Worm (Caenorhabditis elegans) whole organism, L3 larva: Measurements from ENCODE around the gene gly-1.

Experiments
- ZK546.5 ChIP-seq: sonication (generic microtip); optimal IDR thresholded peaks from 2 replicates; lab custom pipeline; 2017; ENCODE audit warnings: missing biosample characterization, missing genetic modification characterization
- aly-2 ChIP-seq: fragments of 150-350 bp; optimal IDR thresholded peaks from 2 replicates; lab custom pipeline; 2014; ENCODE audit warnings: missing biosample characterization, missing genetic modification characterization
- ama-1 ChIP-seq: fragments of 150-350 bp; optimal IDR thresholded peaks from 2 replicates; lab custom pipeline; 2018
- ceh-16 ChIP-seq: sonication (generic microtip); optimal IDR thresholded peaks from 2 replicates; lab custom pipeline; 2017; ENCODE audit warnings: missing biosample characterization, missing genetic modification characterization
- ceh-82 ChIP-seq: fragments of 150-350 bp; optimal IDR thresholded peaks from 2 replicates; lab custom pipeline; 2014; ENCODE audit warnings: missing biosample characterization, missing genetic modification characterization
- ceh-9 ChIP-seq: sonication (generic microtip); optimal IDR thresholded peaks from 2 replicates; lab custom pipeline; 2018; ENCODE audit warnings: missing biosample characterization, missing genetic modification characterization
- egl-27 ChIP-seq: sonication (generic microtip); optimal IDR thresholded peaks from 4 replicates; lab custom pipeline; 2017; ENCODE audit warnings: missing biosample characterization, missing genetic modification reagents, missing genetic modification characterization
- elt-2 ChIP-seq: sonication (generic microtip); optimal IDR thresholded peaks from 2 replicates; lab custom pipeline; 2016; ENCODE audit warnings: missing genetic modification reagents, mild to moderate bottlenecking, missing genetic modification characterization, missing compliant biosample characterization
- elt-3 ChIP-seq, 3 experiments: fragments of 150-350 bp in 1 of 3; sonication (generic microtip) in 2 of 3; optimal IDR thresholded peaks; 2 replicates in 2 of 3; 4 replicates in 1 of 3; lab custom pipeline; 2014 to 2017; ENCODE audit warnings: missing biosample characterization in 3 of 3, missing genetic modification characterization in 3 of 3
- fkh-10 ChIP-seq: sonication (generic microtip); optimal IDR thresholded peaks from 2 replicates; lab custom pipeline; 2017; ENCODE audit warnings: missing biosample characterization, missing genetic modification reagents, missing genetic modification characterization
- fkh-2 ChIP-seq: fragments of 150-350 bp; optimal IDR thresholded peaks from 2 replicates; lab custom pipeline; 2014; ENCODE audit warnings: missing biosample characterization, missing genetic modification reagents, missing genetic modification characterization
- fos-1 ChIP-seq: fragments of 150-350 bp; optimal IDR thresholded peaks from 2 replicates; lab custom pipeline; 2014; ENCODE audit warnings: missing biosample characterization, missing genetic modification characterization
- hmg-11 ChIP-seq: sonication (generic microtip); optimal IDR thresholded peaks from 2 replicates; lab custom pipeline; 2016; ENCODE audit warnings: missing genetic modification characterization, missing compliant biosample characterization
- lin-15B ChIP-seq: fragments of 150-350 bp; optimal IDR thresholded peaks from 2 replicates; lab custom pipeline; 2014; ENCODE audit warnings: missing biosample characterization, missing genetic modification characterization
- lin-39 ChIP-seq: fragments of 150-350 bp; optimal IDR thresholded peaks from 2 replicates; lab custom pipeline; 2018; ENCODE audit warnings: missing biosample characterization, missing genetic modification reagents, missing genetic modification characterization
- mdl-1 ChIP-seq: fragments of 150-350 bp; optimal IDR thresholded peaks from 2 replicates; lab custom pipeline; 2014; ENCODE audit warnings: missing biosample characterization, missing genetic modification characterization
- mml-1 ChIP-seq: fragments of 150-350 bp; sonication (generic microtip); optimal IDR thresholded peaks from 3 replicates; lab custom pipeline; 2014; ENCODE audit warnings: missing biosample characterization, missing genetic modification characterization
- nfya-1 ChIP-seq: sonication (generic microtip); optimal IDR thresholded peaks from 2 replicates; lab custom pipeline; 2017; ENCODE audit warnings: missing genetic modification characterization, mild to moderate bottlenecking, missing compliant biosample characterization, antibody characterized with exemption, moderate library complexity; ENCODE audit not compliant: insufficient read depth
- nhr-11 ChIP-seq: fragments of 150-350 bp; optimal IDR thresholded peaks from 2 replicates; lab custom pipeline; 2014; ENCODE audit warnings: missing biosample characterization, missing genetic modification characterization
- nhr-12 ChIP-seq: fragments of 150-350 bp; optimal IDR thresholded peaks from 2 replicates; lab custom pipeline; 2014; ENCODE audit warnings: missing biosample characterization, missing genetic modification characterization
- nhr-23 ChIP-seq: fragments of 150-350 bp; optimal IDR thresholded peaks from 2 replicates; lab custom pipeline; 2014; ENCODE audit warnings: missing biosample characterization, missing genetic modification reagents, missing genetic modification characterization
- nhr-25 ChIP-seq: sonication (generic microtip); optimal IDR thresholded peaks from 2 replicates; lab custom pipeline; 2017; ENCODE audit warnings: missing biosample characterization, missing genetic modification characterization
- nhr-28 ChIP-seq: fragments of 150-350 bp; optimal IDR thresholded peaks from 2 replicates; lab custom pipeline; 2014; ENCODE audit warnings: missing biosample characterization, missing genetic modification characterization
- nhr-43 ChIP-seq: sonication (generic microtip); optimal IDR thresholded peaks from 2 replicates; lab custom pipeline; 2016; ENCODE audit warnings: mild to moderate bottlenecking, missing genetic modification characterization, missing compliant biosample characterization; ENCODE audit not compliant: poor library complexity, severe bottlenecking
- nhr-76 ChIP-seq: fragments of 150-350 bp; sonication (generic microtip); optimal IDR thresholded peaks from 5 replicates; lab custom pipeline; 2014; ENCODE audit warnings: missing biosample characterization, missing genetic modification characterization
- pha-4 ChIP-seq: fragments of 150-350 bp; optimal IDR thresholded peaks from 2 replicates; lab custom pipeline; 2014; ENCODE audit warnings: missing biosample characterization, missing genetic modification reagents, missing genetic modification characterization
- pqm-1 ChIP-seq: fragments of 150-350 bp; optimal IDR thresholded peaks from 2 replicates; lab custom pipeline; 2017; ENCODE audit warnings: missing biosample characterization, missing genetic modification characterization, inconsistent platforms
- sea-2 ChIP-seq: fragments of 150-350 bp; sonication (generic microtip); optimal IDR thresholded peaks from 4 replicates; lab custom pipeline; 2014; ENCODE audit warnings: missing biosample characterization, missing genetic modification reagents, missing genetic modification characterization
- skn-1 ChIP-seq: fragments of 150-350 bp; optimal IDR thresholded peaks from 2 replicates; lab custom pipeline; 2014; ENCODE audit warnings: missing biosample characterization, missing genetic modification characterization
- snpc-4 ChIP-seq: fragments of 150-350 bp; optimal IDR thresholded peaks from 2 replicates; lab custom pipeline; 2014; ENCODE audit warnings: missing biosample characterization, missing genetic modification characterization
- unc-39 ChIP-seq: sonication (generic microtip); optimal IDR thresholded peaks from 4 replicates; lab custom pipeline; 2017; ENCODE audit warnings: missing biosample characterization, missing genetic modification characterization
- zag-1 ChIP-seq: fragments of 150-350 bp; optimal IDR thresholded peaks from 2 replicates; lab custom pipeline; 2014; ENCODE audit warnings: missing biosample characterization, missing genetic modification characterization
- ztf-11 ChIP-seq: fragments of 150-350 bp; optimal IDR thresholded peaks from 2 replicates; lab custom pipeline; 2014; ENCODE audit warnings: missing biosample characterization, missing genetic modification characterization
- ztf-4 ChIP-seq: fragments of 150-350 bp; optimal IDR thresholded peaks from 2 replicates; lab custom pipeline; 2014; ENCODE audit warnings: missing biosample characterization, missing genetic modification characterization

The gly-1 gene

ce11 chrII:10902104-10902503 lies at the start of gene gly-1:
gly-1 (minus strand) TSS chrII:10902204.
- TF ChIP-seq nhr-25 (tag; lab: Kevin White, UChicago) (no peak), unc-39 (tag; lab: Kevin White, UChicago) (no peak), lin-39 (tag; lab: Kevin White, UChicago) (no peak), ceh-16 (tag; lab: Kevin White, UChicago) (no peak), nhr-28 (no peak), ama-1 (lab: Kevin White, UChicago) (no peak), mdl-1 (no peak), fkh-2 (tag; lab: Kevin White, UChicago) (no peak), ceh-9 (tag; lab: Kevin White, UChicago) (no peak), snpc-4 (tag; lab: Kevin White, UChicago) (no peak)
- TF ChIP-seq, all 47 proteins: peak for 0

- TF ChIP-seq pha-4 (tag; lab: Kevin White, UChicago) (peak; percentile 89), unc-39 (tag; lab: Kevin White, UChicago) (no peak), elt-2 (peak; percentile 33), pqm-1 (peak; percentile 17), mml-1 (no peak), nhr-12 (tag; lab: Kevin White, UChicago) (no peak), lin-15B (tag; lab: Kevin White, UChicago) (peak; percentile 15), ZK546.5 (tag; lab: Kevin White, UChicago) (no peak), ceh-82 (tag; lab: Kevin White, UChicago) (no peak), aly-2 (tag; lab: Kevin White, UChicago) (no peak), nhr-11 (tag; lab: Kevin White, UChicago) (peak; percentile 67), fkh-2 (tag; lab: Kevin White, UChicago) (no peak), nfya-1 (peak; percentile 39), zag-1 (tag; lab: Kevin White, UChicago) (no peak), elt-3 (tag; optimal IDR thresholded peaks at IDR 0.05; lab: Kevin White, UChicago) (no peak), ceh-9 (tag; lab: Kevin White, UChicago) (no peak), nhr-76 (tag; lab: Kevin White, UChicago) (no peak), egl-27 (tag; lab: Kevin White, UChicago) (no peak), nhr-23 (tag; lab: Kevin White, UChicago) (peak; percentile 30), hmg-11 (tag; lab: Kevin White, UChicago) (peak; percentile 9), ama-1 (lab: Kevin White, UChicago) (peak; percentile 21), skn-1 (peak; percentile 61)
These were observed 48.2 kb upstream of the gly-1 start, which contains the start of gene gst-5 for ce11 chrII:10950107-10950679. gst-5 (plus strand) TSS chrII:10950352.

- TF ChIP-seq hmg-11 (tag; lab: Kevin White, UChicago) (no peak), nfya-1 (no peak), elt-2 (peak; percentile 56), ztf-11 (tag; lab: Kevin White, UChicago) (no peak)
- TF ChIP-seq, all 47 proteins: peak for 1
These were observed 47.4 kb upstream of the gly-1 start for ce11 chrII:10949383-10949782.

- TF ChIP-seq nhr-11 (tag; lab: Kevin White, UChicago) (no peak), nhr-43 (no peak), sea-2 (GFP tag; lab: Kevin White, UChicago) (no peak), fos-1 (no peak), ceh-82 (tag; lab: Kevin White, UChicago) (no peak), ztf-4 (no peak), fkh-10 (GFP tag; lab: Kevin White, UChicago) (no peak), nhr-23 (tag; lab: Kevin White, UChicago) (no peak), hmg-11 (tag; lab: Kevin White, UChicago) (no peak), ceh-16 (tag; lab: Kevin White, UChicago) (no peak)
These were observed 46.4 kb upstream of the gly-1 start for ce11 chrII:10948236-10949025.
